Worm (Caenorhabditis elegans) whole organism, young adult: ENCODE data around the gene Y49E10.16.

Experiments used
- F49E8.2 ChIP-seq: sonication (generic microtip); optimal IDR thresholded peaks from 3 replicates; lab custom pipeline; 2017; ENCODE audit warnings: missing genetic modification characterization, mild to moderate bottlenecking, missing compliant biosample characterization, antibody characterized with exemption, moderate library complexity; ENCODE audit not compliant: insufficient read depth
- Y79H2A.3 ChIP-seq: fragments of 200-800 bp; sonication (Bioruptor generic); conservative IDR thresholded peaks from 2 replicates; pipeline ENCODE4 v1.3.6; 2022; ENCODE audit warnings: missing genetic modification reagents, missing genetic modification characterization, missing compliant biosample characterization
- him-1 ChIP-seq: sonication (generic microtip); optimal IDR thresholded peaks from 2 replicates; lab custom pipeline; 2016; ENCODE audit warnings: missing genotype, missing genetic modification reagents, missing genetic modification characterization, missing compliant biosample characterization
- mes-4 ChIP-seq: sonication (generic microtip); optimal IDR thresholded peaks from 2 replicates; lab custom pipeline; 2016; ENCODE audit warnings: missing genotype, missing genetic modification characterization, missing compliant biosample characterization
- pha-4 ChIP-seq: fragments of 150-350 bp; sonication (generic microtip); optimal IDR thresholded peaks from 2 replicates; lab custom pipeline; 2014; ENCODE audit warnings: missing biosample characterization, missing genetic modification reagents, missing genetic modification characterization
- rcor-1 ChIP-seq: fragments of 200-800 bp; sonication (Bioruptor generic); IDR thresholded peaks from 2 replicates; pipeline ENCODE4 v1.3.6; 2022; ENCODE audit warnings: missing genetic modification reagents, missing genetic modification characterization, missing compliant biosample characterization
- snpc-1.1 ChIP-seq: sonication (generic microtip); optimal IDR thresholded peaks from 2 replicates; lab custom pipeline; 2017; ENCODE audit warnings: missing genetic modification characterization, mild to moderate bottlenecking, missing compliant biosample characterization, antibody characterized with exemption, moderate library complexity, missing genotype, missing genetic modification reagents; ENCODE audit not compliant: insufficient read depth
- sptf-2 ChIP-seq: fragments of 200-800 bp; sonication (Bioruptor generic); optimal IDR thresholded peaks from 2 replicates; lab custom pipeline; 2018; ENCODE audit warnings: mild to moderate bottlenecking, missing genetic modification characterization, missing compliant biosample characterization
- unc-130 ChIP-seq: sonication (generic microtip); optimal IDR thresholded peaks from 2 replicates; lab custom pipeline; 2016; ENCODE audit warnings: missing genetic modification reagents, missing genetic modification characterization, missing compliant biosample characterization
- zim-3 ChIP-seq: sonication (generic microtip); optimal IDR thresholded peaks from 2 replicates; lab custom pipeline; 2017; ENCODE audit warnings: mild to moderate bottlenecking, missing genetic modification characterization, moderate library complexity, missing compliant biosample characterization
- ztf-18 ChIP-seq: sonication (generic microtip); optimal IDR thresholded peaks from 2 replicates; lab custom pipeline; 2016; ENCODE audit warnings: missing genotype, mild to moderate bottlenecking, missing genetic modification characterization, missing compliant biosample characterization

DNA sequence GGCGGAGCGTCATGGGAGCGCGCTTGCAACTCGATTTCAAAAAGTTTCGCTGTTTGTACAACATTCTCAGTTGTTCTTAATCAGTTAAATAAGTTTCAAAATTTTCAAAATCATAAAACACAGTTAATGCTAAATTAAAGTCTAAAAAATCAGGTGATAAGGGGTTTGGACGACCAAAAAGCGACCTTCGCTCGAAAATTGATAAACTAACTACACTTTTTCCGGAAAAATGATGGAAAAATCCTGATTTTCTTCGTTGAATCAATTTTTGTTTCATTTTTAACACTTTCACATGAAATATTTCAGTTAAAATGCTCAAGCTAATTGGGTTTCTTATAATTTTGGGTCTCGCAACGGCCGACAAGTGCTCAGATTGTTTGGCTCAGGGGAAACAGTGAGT lies at the start of gene Y49E10.16:
- TF ChIP-seq him-1 (tag; lab: Kevin White, UChicago) (no peak), snpc-1.1 (no peak), pha-4 (tag; lab: Kevin White, UChicago) (no peak), mes-4 (tag; lab: Kevin White, UChicago) (no peak), unc-130 (no peak), Y79H2A.3 (no peak), sptf-2 (GFP tag; lab: Kevin White, UChicago) (no peak), zim-3 (tag; lab: Kevin White, UChicago) (no peak), ztf-18 (tag; lab: Kevin White, UChicago) (no peak), F49E8.2 (no peak), rcor-1 (GFP tag; lab: Robert Waterston, UW) (no peak)
